Fruit fly (Drosophila melanogaster): ENCODE data around the gene CG8677.

DNA sequence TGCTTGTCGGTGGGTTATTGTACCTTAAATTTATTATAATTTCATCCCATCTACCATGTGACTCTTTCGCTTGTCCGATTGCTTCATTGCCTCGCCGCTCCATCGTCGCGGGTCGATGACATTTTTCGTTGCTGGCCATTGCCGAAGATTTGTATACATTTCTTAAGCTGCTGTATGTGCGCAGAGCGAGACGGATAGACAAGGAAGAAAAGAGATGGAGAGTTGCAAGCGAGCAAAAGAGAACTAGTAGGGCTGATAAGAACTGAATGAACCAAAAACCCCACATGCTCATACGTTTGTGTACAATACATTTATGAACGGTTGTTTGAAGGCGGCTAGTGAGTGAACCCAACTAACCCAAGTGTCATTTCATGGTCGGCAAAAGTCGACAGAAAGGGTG lies 30.6 kb downstream of the CG8677 start:
- TF ChIP-seq h (optimal IDR thresholded peaks at IDR 0.05): no peak
- no peak for TF ChIP-seq psq (optimal IDR thresholded peaks at IDR 0.05)
- TF ChIP-seq Myc (optimal IDR thresholded peaks at IDR 0.05): no peak
- TF ChIP-seq ttk (optimal IDR thresholded peaks at IDR 0.05): no peak
- TF ChIP-seq insv (optimal IDR thresholded peaks at IDR 0.05): no peak
- TF ChIP-seq Sin3A (optimal IDR thresholded peaks at IDR 0.05): no peak
